Worm (Caenorhabditis elegans) whole organism, L3 larva: ENCODE results near the gene alg-3.

Source experiments
- R02D3.7 ChIP-seq: fragments of 150-350 bp; optimal IDR thresholded peaks from 2 replicates; lab custom pipeline; 2014; ENCODE audit warnings: missing biosample characterization, missing genetic modification characterization
- ZK546.5 ChIP-seq: sonication (generic microtip); optimal IDR thresholded peaks from 2 replicates; lab custom pipeline; 2017; ENCODE audit warnings: missing biosample characterization, missing genetic modification characterization
- aly-2 ChIP-seq: fragments of 150-350 bp; optimal IDR thresholded peaks from 2 replicates; lab custom pipeline; 2014; ENCODE audit warnings: missing biosample characterization, missing genetic modification characterization
- ama-1 ChIP-seq: fragments of 150-350 bp; optimal IDR thresholded peaks from 2 replicates; lab custom pipeline; 2018
- ceh-28 ChIP-seq: fragments of 150-350 bp; optimal IDR thresholded peaks from 2 replicates; lab custom pipeline; 2014; ENCODE audit warnings: missing biosample characterization, missing genetic modification reagents, missing genetic modification characterization
- ceh-82 ChIP-seq: fragments of 150-350 bp; optimal IDR thresholded peaks from 2 replicates; lab custom pipeline; 2014; ENCODE audit warnings: missing biosample characterization, missing genetic modification characterization
- egl-27 ChIP-seq: sonication (generic microtip); optimal IDR thresholded peaks from 4 replicates; lab custom pipeline; 2017; ENCODE audit warnings: missing biosample characterization, missing genetic modification reagents, missing genetic modification characterization
- egl-5 ChIP-seq: fragments of 150-350 bp; optimal IDR thresholded peaks from 2 replicates; lab custom pipeline; 2017; ENCODE audit warnings: missing biosample characterization, missing genetic modification reagents, missing genetic modification characterization, inconsistent platforms
- elt-1 ChIP-seq: fragments of 150-350 bp; optimal IDR thresholded peaks from 2 replicates; lab custom pipeline; 2014; ENCODE audit warnings: missing biosample characterization, missing genetic modification characterization
- elt-2 ChIP-seq: sonication (generic microtip); optimal IDR thresholded peaks from 2 replicates; lab custom pipeline; 2016; ENCODE audit warnings: missing genetic modification reagents, mild to moderate bottlenecking, missing genetic modification characterization, missing compliant biosample characterization
- elt-3 ChIP-seq, 3 experiments: fragments of 150-350 bp in 1 of 3; sonication (generic microtip) in 2 of 3; optimal IDR thresholded peaks; 2 replicates in 2 of 3; 4 replicates in 1 of 3; lab custom pipeline; 2014 to 2017; ENCODE audit warnings: missing biosample characterization in 3 of 3, missing genetic modification characterization in 3 of 3
- fkh-10 ChIP-seq: sonication (generic microtip); optimal IDR thresholded peaks from 2 replicates; lab custom pipeline; 2017; ENCODE audit warnings: missing biosample characterization, missing genetic modification reagents, missing genetic modification characterization
- fkh-2 ChIP-seq: fragments of 150-350 bp; optimal IDR thresholded peaks from 2 replicates; lab custom pipeline; 2014; ENCODE audit warnings: missing biosample characterization, missing genetic modification reagents, missing genetic modification characterization
- fos-1 ChIP-seq: fragments of 150-350 bp; optimal IDR thresholded peaks from 2 replicates; lab custom pipeline; 2014; ENCODE audit warnings: missing biosample characterization, missing genetic modification characterization
- hmg-11 ChIP-seq: sonication (generic microtip); optimal IDR thresholded peaks from 2 replicates; lab custom pipeline; 2016; ENCODE audit warnings: missing genetic modification characterization, missing compliant biosample characterization
- jun-1 ChIP-seq: fragments of 150-350 bp; optimal IDR thresholded peaks from 2 replicates; lab custom pipeline; 2014; ENCODE audit warnings: missing biosample characterization, missing genetic modification reagents, missing genetic modification characterization
- lin-15B ChIP-seq: fragments of 150-350 bp; optimal IDR thresholded peaks from 2 replicates; lab custom pipeline; 2014; ENCODE audit warnings: missing biosample characterization, missing genetic modification characterization
- lin-39 ChIP-seq: fragments of 150-350 bp; optimal IDR thresholded peaks from 2 replicates; lab custom pipeline; 2018; ENCODE audit warnings: missing biosample characterization, missing genetic modification reagents, missing genetic modification characterization
- lsy-12 ChIP-seq: sonication (generic microtip); optimal IDR thresholded peaks from 2 replicates; lab custom pipeline; 2016; ENCODE audit warnings: mild to moderate bottlenecking, missing genetic modification characterization, missing compliant biosample characterization
- mml-1 ChIP-seq: fragments of 150-350 bp; sonication (generic microtip); optimal IDR thresholded peaks from 3 replicates; lab custom pipeline; 2014; ENCODE audit warnings: missing biosample characterization, missing genetic modification characterization
- nfya-1 ChIP-seq: sonication (generic microtip); optimal IDR thresholded peaks from 2 replicates; lab custom pipeline; 2017; ENCODE audit warnings: missing genetic modification characterization, mild to moderate bottlenecking, missing compliant biosample characterization, antibody characterized with exemption, moderate library complexity; ENCODE audit not compliant: insufficient read depth
- nhr-11 ChIP-seq: fragments of 150-350 bp; optimal IDR thresholded peaks from 2 replicates; lab custom pipeline; 2014; ENCODE audit warnings: missing biosample characterization, missing genetic modification characterization
- nhr-12 ChIP-seq: fragments of 150-350 bp; optimal IDR thresholded peaks from 2 replicates; lab custom pipeline; 2014; ENCODE audit warnings: missing biosample characterization, missing genetic modification characterization
- nhr-23 ChIP-seq: fragments of 150-350 bp; optimal IDR thresholded peaks from 2 replicates; lab custom pipeline; 2014; ENCODE audit warnings: missing biosample characterization, missing genetic modification reagents, missing genetic modification characterization
- nhr-25 ChIP-seq: sonication (generic microtip); optimal IDR thresholded peaks from 2 replicates; lab custom pipeline; 2017; ENCODE audit warnings: missing biosample characterization, missing genetic modification characterization
- nhr-28 ChIP-seq: fragments of 150-350 bp; optimal IDR thresholded peaks from 2 replicates; lab custom pipeline; 2014; ENCODE audit warnings: missing biosample characterization, missing genetic modification characterization
- nhr-76 ChIP-seq: fragments of 150-350 bp; sonication (generic microtip); optimal IDR thresholded peaks from 5 replicates; lab custom pipeline; 2014; ENCODE audit warnings: missing biosample characterization, missing genetic modification characterization
- nhr-77 ChIP-seq: fragments of 150-350 bp; optimal IDR thresholded peaks from 2 replicates; lab custom pipeline; 2014; ENCODE audit warnings: missing biosample characterization, missing genetic modification characterization
- pha-4 ChIP-seq: fragments of 150-350 bp; optimal IDR thresholded peaks from 2 replicates; lab custom pipeline; 2014; ENCODE audit warnings: missing biosample characterization, missing genetic modification reagents, missing genetic modification characterization
- pqm-1 ChIP-seq: fragments of 150-350 bp; optimal IDR thresholded peaks from 2 replicates; lab custom pipeline; 2017; ENCODE audit warnings: missing biosample characterization, missing genetic modification characterization, inconsistent platforms
- sea-2 ChIP-seq: fragments of 150-350 bp; sonication (generic microtip); optimal IDR thresholded peaks from 4 replicates; lab custom pipeline; 2014; ENCODE audit warnings: missing biosample characterization, missing genetic modification reagents, missing genetic modification characterization
- skn-1 ChIP-seq: fragments of 150-350 bp; optimal IDR thresholded peaks from 2 replicates; lab custom pipeline; 2014; ENCODE audit warnings: missing biosample characterization, missing genetic modification characterization
- snpc-4 ChIP-seq: fragments of 150-350 bp; optimal IDR thresholded peaks from 2 replicates; lab custom pipeline; 2014; ENCODE audit warnings: missing biosample characterization, missing genetic modification characterization
- tbx-2 ChIP-seq: sonication (generic microtip); optimal IDR thresholded peaks from 2 replicates; lab custom pipeline; 2016; ENCODE audit warnings: mild to moderate bottlenecking, missing genetic modification characterization, missing compliant biosample characterization
- unc-39 ChIP-seq: sonication (generic microtip); optimal IDR thresholded peaks from 4 replicates; lab custom pipeline; 2017; ENCODE audit warnings: missing biosample characterization, missing genetic modification characterization
- unc-62 ChIP-seq: fragments of 150-350 bp; sonication (generic microtip); optimal IDR thresholded peaks from 4 replicates; lab custom pipeline; 2014; ENCODE audit warnings: missing biosample characterization, missing genetic modification reagents, missing genetic modification characterization
- zag-1 ChIP-seq: fragments of 150-350 bp; optimal IDR thresholded peaks from 2 replicates; lab custom pipeline; 2014; ENCODE audit warnings: missing biosample characterization, missing genetic modification characterization
- ztf-11 ChIP-seq: fragments of 150-350 bp; optimal IDR thresholded peaks from 2 replicates; lab custom pipeline; 2014; ENCODE audit warnings: missing biosample characterization, missing genetic modification characterization
- ztf-4 ChIP-seq: fragments of 150-350 bp; optimal IDR thresholded peaks from 2 replicates; lab custom pipeline; 2014; ENCODE audit warnings: missing biosample characterization, missing genetic modification characterization

The alg-3 gene

ce11 chrIV:11688018-11688417 is 16.0 kb upstream of the alg-3 start, which contains the start of gene ZK792.5:
ZK792.5 (minus strand) TSS chrIV:11688118.
- TF ChIP-seq sea-2 (GFP tag; lab: Kevin White, UChicago) (no peak), elt-1 (tag; lab: Kevin White, UChicago) (no peak), nhr-23 (tag; lab: Kevin White, UChicago) (no peak), ztf-11 (tag; lab: Kevin White, UChicago) (no peak)

ce11 chrIV:11690988-11691387 is 13.1 kb upstream of the alg-3 start, which contains the start of gene let-60:
let-60 (minus strand) TSS chrIV:11691088.
- TF ChIP-seq fos-1 (tag; lab: Kevin White, UChicago) (no peak), mml-1 (no peak), nhr-11 (no peak), snpc-4 (tag; lab: Kevin White, UChicago) (no peak), nhr-23 (tag; lab: Kevin White, UChicago) (no peak), ama-1 (no peak), lin-39 (tag; lab: Kevin White, UChicago) (no peak), fkh-2 (no peak), ZK546.5 (tag; lab: Kevin White, UChicago) (no peak), nhr-76 (tag; lab: Kevin White, UChicago) (no peak), egl-5 (tag; lab: Kevin White, UChicago) (no peak), ceh-82 (tag; lab: Kevin White, UChicago) (no peak), skn-1 (no peak), R02D3.7 (no peak)
- TF ChIP-seq, all 47 proteins: peak for 0

ce11 chrIV:11691524-11691923 is 12.5 kb upstream of the alg-3 start:
- peak; percentile 27 for TF ChIP-seq lin-39 (tag; lab: Kevin White, UChicago)
- TF ChIP-seq tbx-2 (tag; lab: Kevin White, UChicago) = no peak

- TF ChIP-seq unc-62 (GFP tag; lab: Kevin White, UChicago) (peak; percentile 33), tbx-2 (tag; lab: Kevin White, UChicago) (peak; percentile 38), jun-1 (tag; lab: Kevin White, UChicago) (peak; percentile 78), unc-39 (tag; lab: Kevin White, UChicago) (peak; percentile 24), egl-27 (tag; lab: Kevin White, UChicago) (peak; percentile 26), pha-4 (peak; percentile 92), ztf-4 (no peak), nhr-76 (tag; lab: Kevin White, UChicago) (no peak), pqm-1 (peak; percentile 88), elt-3 (tag; optimal IDR thresholded peaks at IDR 0.05; lab: Kevin White, UChicago) (peak in 2 of 3 experiments; percentile 51 to 61), lsy-12 (tag; lab: Kevin White, UChicago) (peak; percentile 51), nhr-11 (no peak), elt-2 (tag; lab: Kevin White, UChicago) (peak; percentile 96), elt-1 (tag; lab: Kevin White, UChicago) (peak; percentile 22), ZK546.5 (tag; lab: Kevin White, UChicago) (no peak), fos-1 (tag; lab: Kevin White, UChicago) (peak; percentile 1), nhr-23 (tag; lab: Kevin White, UChicago) (peak; percentile 75), aly-2 (tag; lab: Kevin White, UChicago) (no peak), nhr-77 (no peak), nhr-25 (tag; lab: Kevin White, UChicago) (peak; percentile 86), lin-39 (tag; lab: Kevin White, UChicago) (peak; percentile 73), nhr-12 (tag; lab: Kevin White, UChicago) (no peak), ama-1 (peak; percentile 47), nfya-1 (tag; lab: Kevin White, UChicago) (peak; percentile 84), nhr-28 (tag; lab: Kevin White, UChicago) (no peak), hmg-11 (tag; lab: Kevin White, UChicago) (peak; percentile 64), skn-1 (peak; percentile 47), snpc-4 (tag; lab: Kevin White, UChicago) (peak; percentile 60), ceh-82 (tag; lab: Kevin White, UChicago) (peak; percentile 7), lin-15B (tag; lab: Kevin White, UChicago) (peak; percentile 62), zag-1 (tag; lab: Kevin White, UChicago) (no peak), ceh-28 (tag; lab: Kevin White, UChicago) (peak; percentile 51), mml-1 (no peak), fkh-10 (peak; percentile 41), sea-2 (GFP tag; lab: Kevin White, UChicago) (no peak)
Measured at ce11 chrIV:11692071-11692673, 11.9 kb upstream of the alg-3 start.
